Worm (Caenorhabditis elegans) whole organism, young adult: ENCODE results near the gene F57B9.8.

Source experiments
- B0336.3 ChIP-seq: fragments of 200-800 bp; sonication (Bioruptor generic); IDR thresholded peaks from 2 replicates; pipeline ENCODE4 v1.3.6; 2022; ENCODE audit warnings: missing genetic modification characterization, missing compliant biosample characterization
- C06A6.2 ChIP-seq: fragments of 200-800 bp; sonication (Bioruptor generic); conservative IDR thresholded peaks from 2 replicates; pipeline ENCODE4 v1.3.6; 2022; ENCODE audit warnings: missing genetic modification characterization, missing compliant biosample characterization
- F10E7.11 ChIP-seq: sonication (generic microtip); optimal IDR thresholded peaks from 2 replicates; lab custom pipeline; 2017; ENCODE audit warnings: mild to moderate bottlenecking, missing genetic modification characterization, moderate library complexity, missing compliant biosample characterization
- F37B4.10 ChIP-seq: fragments of 200-800 bp; sonication (Bioruptor generic); IDR thresholded peaks from 2 replicates; pipeline ENCODE4 v1.3.6; 2022; ENCODE audit warnings: missing genetic modification characterization, missing compliant biosample characterization
- F39B2.1 ChIP-seq: fragments of 200-800 bp; sonication (Bioruptor generic); IDR thresholded peaks from 2 replicates; pipeline ENCODE4 v1.3.6; 2022; ENCODE audit warnings: missing genetic modification reagents, missing genetic modification characterization, missing compliant biosample characterization
- F49E8.2 ChIP-seq: sonication (generic microtip); optimal IDR thresholded peaks from 3 replicates; lab custom pipeline; 2017; ENCODE audit warnings: missing genetic modification characterization, mild to moderate bottlenecking, missing compliant biosample characterization, antibody characterized with exemption, moderate library complexity; ENCODE audit not compliant: insufficient read depth
- F55B11.4 ChIP-seq: sonication (generic microtip); optimal IDR thresholded peaks from 2 replicates; lab custom pipeline; 2016; ENCODE audit warnings: missing compliant biosample characterization, missing genetic modification characterization, borderline replicate concordance; ENCODE audit not compliant: insufficient read depth
- F57A8.1 ChIP-seq: fragments of 200-800 bp; sonication (Bioruptor generic); optimal IDR thresholded peaks from 2 replicates; lab custom pipeline; 2018; ENCODE audit warnings: mild to moderate bottlenecking, missing genetic modification characterization, moderate library complexity, missing compliant biosample characterization
- T07F8.4 ChIP-seq: sonication (generic microtip); optimal IDR thresholded peaks from 2 replicates; lab custom pipeline; 2016; ENCODE audit warnings: mild to moderate bottlenecking, missing genetic modification characterization, moderate library complexity, missing compliant biosample characterization
- Y56A3A.18 ChIP-seq: fragments of 200-800 bp; sonication (Bioruptor generic); IDR thresholded peaks from 2 replicates; pipeline ENCODE4 v1.3.6; 2022; ENCODE audit warnings: missing genetic modification reagents, missing genetic modification characterization, missing compliant biosample characterization
- aptf-2 ChIP-seq: fragments of 200-800 bp; sonication (Bioruptor generic); conservative IDR thresholded peaks from 2 replicates; pipeline ENCODE4 v1.3.6; 2022; ENCODE audit warnings: missing genetic modification reagents, missing genetic modification characterization, missing compliant biosample characterization
- attf-3 ChIP-seq: fragments of 200-800 bp; sonication (Bioruptor generic); conservative IDR thresholded peaks from 2 replicates; pipeline ENCODE4 v1.3.6; 2022; ENCODE audit warnings: missing genetic modification reagents, missing genetic modification characterization, missing compliant biosample characterization
- attf-6 ChIP-seq: fragments of 200-800 bp; sonication (Bioruptor generic); IDR thresholded peaks from 2 replicates; pipeline ENCODE4 v1.3.6; 2022; ENCODE audit warnings: missing genetic modification reagents, missing genetic modification characterization, missing compliant biosample characterization
- bed-1 ChIP-seq: fragments of 200-800 bp; sonication (Bioruptor generic); IDR thresholded peaks from 2 replicates; pipeline ENCODE4 v1.3.6; 2022; ENCODE audit warnings: missing genetic modification reagents, missing genetic modification characterization, missing compliant biosample characterization
- bed-2 ChIP-seq: fragments of 200-800 bp; sonication (Bioruptor generic); IDR thresholded peaks from 2 replicates; pipeline ENCODE4 v1.3.6; 2022; ENCODE audit warnings: missing genetic modification reagents, missing genetic modification characterization, missing compliant biosample characterization
- ccch-3 ChIP-seq: fragments of 200-800 bp; sonication (Bioruptor generic); optimal IDR thresholded peaks from 2 replicates; lab custom pipeline; 2018; ENCODE audit warnings: mild to moderate bottlenecking, missing genetic modification characterization, missing compliant biosample characterization
- chd-7 ChIP-seq: sonication (generic microtip); optimal IDR thresholded peaks from 2 replicates; lab custom pipeline; 2016; ENCODE audit warnings: mild to moderate bottlenecking, missing genetic modification characterization, moderate library complexity, missing compliant biosample characterization
- dox-1 ChIP-seq: fragments of 200-800 bp; sonication (Bioruptor generic); IDR thresholded peaks from 2 replicates; pipeline ENCODE4 v1.3.6; 2022; ENCODE audit warnings: missing genetic modification reagents, missing genetic modification characterization, missing compliant biosample characterization
- dpff-1 ChIP-seq: sonication (generic microtip); optimal IDR thresholded peaks from 2 replicates; lab custom pipeline; 2017; ENCODE audit warnings: mild to moderate bottlenecking, missing genetic modification characterization, missing compliant biosample characterization
- dpl-1 ChIP-seq: fragments of 150-350 bp; optimal IDR thresholded peaks from 2 replicates; lab custom pipeline; 2014; ENCODE audit warnings: missing biosample characterization, missing genetic modification reagents, missing genetic modification characterization
- egrh-3 ChIP-seq: fragments of 200-800 bp; sonication (Bioruptor generic); IDR thresholded peaks from 2 replicates; pipeline ENCODE4 v1.3.6; 2022; ENCODE audit warnings: missing genetic modification reagents, missing genetic modification characterization, missing compliant biosample characterization
- ets-4 ChIP-seq: fragments of 200-800 bp; sonication (Bioruptor generic); optimal IDR thresholded peaks from 2 replicates; lab custom pipeline; 2018; ENCODE audit warnings: mild to moderate bottlenecking, missing genetic modification characterization, missing compliant biosample characterization
- hmg-1.2 ChIP-seq: fragments of 200-800 bp; sonication (Bioruptor generic); IDR thresholded peaks from 2 replicates; pipeline ENCODE4 v1.3.6; 2022; ENCODE audit warnings: missing genetic modification reagents, missing genetic modification characterization, missing compliant biosample characterization
- hmg-20 ChIP-seq: fragments of 200-800 bp; sonication (Bioruptor generic); IDR thresholded peaks from 2 replicates; pipeline ENCODE4 v1.3.6; 2022; ENCODE audit warnings: missing genetic modification reagents, missing genetic modification characterization, missing compliant biosample characterization
- lag-1 ChIP-seq: fragments of 200-800 bp; sonication (Bioruptor generic); IDR thresholded peaks from 2 replicates; pipeline ENCODE4 v1.3.6; 2022; ENCODE audit warnings: missing genetic modification reagents, missing genetic modification characterization, missing compliant biosample characterization
- lin-26 ChIP-seq: fragments of 200-800 bp; sonication (Bioruptor generic); IDR thresholded peaks from 2 replicates; pipeline ENCODE4 v1.3.6; 2022; ENCODE audit warnings: missing genetic modification reagents, missing genetic modification characterization, missing compliant biosample characterization
- lin-35 ChIP-seq, 3 experiments: fragments of 150-350 bp in 2 of 3; sonication (generic microtip) in 1 of 3; optimal IDR thresholded peaks; 2 replicates each; lab custom pipeline; 2014 to 2018; ENCODE audit warnings: missing biosample characterization in 3 of 3, missing genetic modification characterization in 3 of 3, missing genetic modification reagents in 3 of 3
- madf-3 ChIP-seq: fragments of 200-800 bp; sonication (Bioruptor generic); IDR thresholded peaks from 2 replicates; pipeline ENCODE4 v1.3.6; 2022; ENCODE audit warnings: missing genetic modification reagents, missing genetic modification characterization, missing compliant biosample characterization
- madf-8 ChIP-seq: fragments of 200-800 bp; sonication (Bioruptor generic); conservative IDR thresholded peaks from 2 replicates; pipeline ENCODE4 v1.3.6; 2022; ENCODE audit warnings: missing genetic modification reagents, missing genetic modification characterization, missing compliant biosample characterization
- nfya-1 ChIP-seq: sonication (generic microtip); optimal IDR thresholded peaks from 2 replicates; lab custom pipeline; 2017; ENCODE audit warnings: antibody characterized with exemption, missing compliant biosample characterization, missing genetic modification characterization, borderline replicate concordance; ENCODE audit not compliant: insufficient read depth
- nfyb-1 ChIP-seq: fragments of 200-800 bp; sonication (Bioruptor generic); IDR thresholded peaks from 2 replicates; pipeline ENCODE4 v1.3.6; 2022; ENCODE audit warnings: missing genetic modification reagents, missing genetic modification characterization, missing compliant biosample characterization
- pbrm-1 ChIP-seq: fragments of 200-800 bp; sonication (Bioruptor generic); IDR thresholded peaks from 2 replicates; pipeline ENCODE4 v1.3.6; 2022; ENCODE audit warnings: missing genetic modification reagents, missing genetic modification characterization, missing compliant biosample characterization
- pha-4 ChIP-seq: fragments of 150-350 bp; sonication (generic microtip); optimal IDR thresholded peaks from 2 replicates; lab custom pipeline; 2014; ENCODE audit warnings: missing biosample characterization, missing genetic modification reagents, missing genetic modification characterization
- rcor-1 ChIP-seq: fragments of 200-800 bp; sonication (Bioruptor generic); IDR thresholded peaks from 2 replicates; pipeline ENCODE4 v1.3.6; 2022; ENCODE audit warnings: missing genetic modification reagents, missing genetic modification characterization, missing compliant biosample characterization
- rec-8 ChIP-seq, 2 experiments: sonication (generic microtip); optimal IDR thresholded peaks; 2 replicates each; lab custom pipeline; 2016; ENCODE audit warnings: mild to moderate bottlenecking in 2 of 2, missing genetic modification characterization in 2 of 2, missing genetic modification reagents in 2 of 2, missing genotype in 2 of 2, missing biosample characterization in 1 of 2, missing compliant biosample characterization in 1 of 2, moderate library complexity in 1 of 2
- sdz-38 ChIP-seq: sonication (generic microtip); optimal IDR thresholded peaks from 2 replicates; lab custom pipeline; 2016; ENCODE audit warnings: missing genotype, missing genetic modification characterization, missing compliant biosample characterization
- sea-2 ChIP-seq: fragments of 200-800 bp; sonication (Bioruptor generic); IDR thresholded peaks from 2 replicates; pipeline ENCODE4 v1.3.6; 2022; ENCODE audit warnings: missing genetic modification characterization, missing compliant biosample characterization
- snpc-3.4 ChIP-seq: sonication (generic microtip); optimal IDR thresholded peaks from 2 replicates; lab custom pipeline; 2017; ENCODE audit warnings: missing genetic modification characterization, mild to moderate bottlenecking, missing compliant biosample characterization, antibody characterized with exemption, moderate library complexity, missing genotype, missing genetic modification reagents
- sptf-2 ChIP-seq: fragments of 200-800 bp; sonication (Bioruptor generic); optimal IDR thresholded peaks from 2 replicates; lab custom pipeline; 2018; ENCODE audit warnings: mild to moderate bottlenecking, missing genetic modification characterization, missing compliant biosample characterization
- tbp1 ChIP-seq: fragments of 200-800 bp; sonication (Bioruptor generic); optimal IDR thresholded peaks from 2 replicates; lab custom pipeline; 2018; ENCODE audit warnings: mild to moderate bottlenecking, missing genetic modification characterization, missing compliant biosample characterization
- unc-130 ChIP-seq: sonication (generic microtip); optimal IDR thresholded peaks from 2 replicates; lab custom pipeline; 2016; ENCODE audit warnings: missing genetic modification reagents, missing genetic modification characterization, missing compliant biosample characterization
- xnd-1 ChIP-seq: sonication (generic microtip); optimal IDR thresholded peaks from 2 replicates; lab custom pipeline; 2016; ENCODE audit warnings: missing genotype, missing genetic modification reagents, missing genetic modification characterization, missing compliant biosample characterization
- zfh-2 ChIP-seq: fragments of 200-800 bp; sonication (Bioruptor generic); conservative IDR thresholded peaks from 2 replicates; pipeline ENCODE4 v1.3.6; 2022; ENCODE audit warnings: missing genetic modification reagents, missing genetic modification characterization, missing compliant biosample characterization
- zim-3 ChIP-seq: sonication (generic microtip); optimal IDR thresholded peaks from 2 replicates; lab custom pipeline; 2017; ENCODE audit warnings: mild to moderate bottlenecking, missing genetic modification characterization, moderate library complexity, missing compliant biosample characterization
- ztf-22 ChIP-seq: fragments of 200-800 bp; sonication (Bioruptor generic); optimal IDR thresholded peaks from 2 replicates; lab custom pipeline; 2018; ENCODE audit warnings: mild to moderate bottlenecking, missing genetic modification characterization, moderate library complexity, missing compliant biosample characterization
- ztf-3 ChIP-seq: fragments of 200-800 bp; sonication (Bioruptor generic); optimal IDR thresholded peaks from 2 replicates; lab custom pipeline; 2018; ENCODE audit warnings: mild to moderate bottlenecking, missing genetic modification characterization, missing compliant biosample characterization
- ztf-6 ChIP-seq: fragments of 200-800 bp; sonication (Bioruptor generic); IDR thresholded peaks from 2 replicates; pipeline ENCODE4 v1.3.6; 2022; ENCODE audit warnings: missing genetic modification reagents, missing genetic modification characterization, missing compliant biosample characterization

Gene F57B9.8

DNA sequence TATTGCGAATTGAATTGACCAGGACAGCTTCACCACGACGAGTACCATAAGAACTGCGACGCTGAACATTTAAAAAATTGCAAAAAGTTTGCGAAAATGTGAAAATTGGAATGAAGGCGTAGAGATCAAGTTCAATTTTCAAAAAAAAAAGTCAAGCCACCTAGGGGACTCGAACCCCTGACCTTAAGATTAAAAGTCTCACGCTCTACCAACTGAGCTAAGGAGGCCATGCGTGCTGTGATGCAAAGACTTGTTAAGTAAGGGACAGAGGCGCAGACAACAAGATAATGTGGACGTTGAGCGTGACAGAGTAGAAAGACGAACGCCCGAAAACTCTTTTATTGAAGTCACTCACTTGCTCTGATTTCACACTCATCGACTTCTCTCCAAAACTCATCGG is 47.5 kb downstream of the F57B9.8 start (continued):
- TF ChIP-seq F39B2.1 (GFP tag; lab: Robert Waterston, UW) (no peak), F57A8.1 (GFP tag; lab: Kevin White, UChicago) (no peak), egrh-3 (GFP tag; lab: Robert Waterston, UW) (peak; percentile 32; the same call in 1 of the 2 replicates), ccch-3 (GFP tag; lab: Kevin White, UChicago) (no peak), zim-3 (tag; lab: Kevin White, UChicago) (peak; percentile 47), tbp1 (GFP tag; lab: Kevin White, UChicago) (peak; percentile 99), sea-2 (GFP tag; lab: Robert Waterston, UW) (no peak), T07F8.4 (tag; lab: Kevin White, UChicago) (no peak), ztf-22 (GFP tag; lab: Kevin White, UChicago) (no peak), rec-8 (tag; optimal IDR thresholded peaks at IDR 0.05; lab: Kevin White, UChicago) (peak; percentile 36 to 83), lag-1 (GFP tag; lab: Robert Waterston, UW) (0 out of 2 replicates have a peak, but pooled peaks have one; percentile 62), pbrm-1 (GFP tag; lab: Robert Waterston, UW) (peak; percentile 85), bed-2 (no peak), B0336.3 (no peak), ztf-3 (GFP tag; lab: Kevin White, UChicago) (no peak), madf-8 (GFP tag; lab: Robert Waterston, UW) (0 out of 2 replicates have a peak, but pooled peaks have one; percentile 18), attf-3 (peak; percentile 64), ztf-6 (no peak), pha-4 (tag; lab: Kevin White, UChicago) (no peak), lin-26 (peak; percentile 96), F55B11.4 (tag; lab: Kevin White, UChicago) (no peak), aptf-2 (0 out of 2 replicates have a peak, but pooled peaks have one; percentile 30), rcor-1 (GFP tag; lab: Robert Waterston, UW) (peak; percentile 76), zfh-2 (GFP tag; lab: Robert Waterston, UW) (no peak), F10E7.11 (tag; lab: Kevin White, UChicago) (no peak), unc-130 (GFP tag; lab: Kevin White, UChicago) (peak; percentile 75), F49E8.2 (tag; lab: Kevin White, UChicago) (peak; percentile 76), sdz-38 (no peak), bed-1 (GFP tag; lab: Robert Waterston, UW) (no peak), chd-7 (tag; lab: Kevin White, UChicago) (peak; percentile 58), lin-35 (GFP tag; optimal IDR thresholded peaks at IDR 0.05; lab: Kevin White, UChicago) (peak in 1 of 3 experiments; percentile 60), madf-3 (peak; percentile 77; the same call in 1 of the 2 replicates), nfya-1 (tag; lab: Kevin White, UChicago) (no peak), dpl-1 (GFP tag; lab: Kevin White, UChicago) (no peak), nfyb-1 (peak; percentile 81), hmg-1.2 (GFP tag; lab: Robert Waterston, UW) (peak; percentile 85), F37B4.10 (GFP tag; lab: Robert Waterston, UW) (0 out of 2 replicates have a peak, but pooled peaks have one; percentile 62), C06A6.2 (GFP tag; lab: Robert Waterston, UW) (peak; percentile 62), dox-1 (GFP tag; lab: Robert Waterston, UW) (no peak; the same call in 1 of the 2 replicates), snpc-3.4 (tag; lab: Kevin White, UChicago) (peak; percentile 81), attf-6 (GFP tag; lab: Robert Waterston, UW) (no peak), Y56A3A.18 (GFP tag; lab: Robert Waterston, UW) (peak; percentile 92), sptf-2 (GFP tag; lab: Kevin White, UChicago) (no peak), xnd-1 (no peak), ets-4 (GFP tag; lab: Kevin White, UChicago) (no peak), dpff-1 (tag; lab: Kevin White, UChicago) (no peak), hmg-20 (GFP tag; lab: Robert Waterston, UW) (peak; percentile 70; the same call in 1 of the 2 replicates)
